Fruit fly (Drosophila melanogaster) whole organism, embryonic: Measurements from ENCODE around the gene CG13380.

Experiments used
- Adf1 ChIP-seq: fragments of 200-800 bp; sonication (Bioruptor generic); IDR thresholded peaks from 2 replicates; pipeline ENCODE4 v1.3.6; 2022; ENCODE audit warnings: missing biosample characterization, missing genetic modification characterization
- Atf3 ChIP-seq: fragments of 200-800 bp; sonication (Bioruptor generic); optimal IDR thresholded peaks from 3 replicates; lab custom pipeline; 2016; ENCODE audit warnings: missing biosample characterization, missing genetic modification characterization
- Bteb2 ChIP-seq: fragments of 200-800 bp; sonication (Bioruptor generic); optimal IDR thresholded peaks from 2 replicates; lab custom pipeline; 2016; ENCODE audit warnings: missing biosample characterization, missing genetic modification characterization
- CG11560 ChIP-seq: fragments of 200-800 bp; sonication (Bioruptor generic); IDR thresholded peaks from 3 replicates; pipeline ENCODE4 v1.3.6; 2022; ENCODE audit warnings: missing biosample characterization, missing genetic modification characterization
- CG1233 ChIP-seq: fragments of 200-800 bp; sonication (Bioruptor generic); optimal IDR thresholded peaks from 4 replicates; lab custom pipeline; 2018; ENCODE audit warnings: missing biosample characterization, mild to moderate bottlenecking, missing genetic modification characterization
- CG13424 ChIP-seq: fragments of 200-800 bp; sonication (Bioruptor generic); optimal IDR thresholded peaks from 2 replicates; lab custom pipeline; 2019; ENCODE audit warnings: missing biosample characterization, mild to moderate bottlenecking, missing genetic modification characterization, moderate library complexity
- CG14441 ChIP-seq: fragments of 200-800 bp; sonication (Bioruptor generic); IDR thresholded peaks from 2 replicates; pipeline ENCODE4 v1.3.6; 2022; ENCODE audit warnings: missing biosample characterization, missing genetic modification characterization
- CG15073 ChIP-seq: fragments of 200-800 bp; sonication (Bioruptor generic); optimal IDR thresholded peaks from 2 replicates; lab custom pipeline; 2016; ENCODE audit warnings: missing biosample characterization, missing genetic modification characterization
- CG16815 ChIP-seq: fragments of 200-800 bp; sonication (Bioruptor generic); optimal IDR thresholded peaks from 3 replicates; lab custom pipeline; 2017; ENCODE audit warnings: missing biosample characterization, mild to moderate bottlenecking, missing genetic modification characterization
- CG17359 ChIP-seq: fragments of 200-800 bp; sonication (Bioruptor generic); optimal IDR thresholded peaks from 3 replicates; lab custom pipeline; 2018; ENCODE audit warnings: missing biosample characterization, mild to moderate bottlenecking, missing genetic modification characterization, moderate library complexity
- CG17385 ChIP-seq: fragments of 200-800 bp; sonication (Bioruptor generic); optimal IDR thresholded peaks from 3 replicates; lab custom pipeline; 2018; ENCODE audit warnings: missing biosample characterization, mild to moderate bottlenecking, missing genetic modification characterization
- CG2129 ChIP-seq: fragments of 200-800 bp; sonication (Bioruptor generic); IDR thresholded peaks from 2 replicates; pipeline ENCODE4 v1.3.6; 2022; ENCODE audit warnings: missing biosample characterization, missing genetic modification characterization; ENCODE audit not compliant: partially characterized antibody
- CG3065 ChIP-seq: fragments of 200-800 bp; sonication (Bioruptor generic); optimal IDR thresholded peaks from 2 replicates; lab custom pipeline; 2016; ENCODE audit warnings: missing biosample characterization, missing genetic modification characterization
- CG3838 ChIP-seq: fragments of 200-800 bp; sonication (Bioruptor generic); optimal IDR thresholded peaks from 3 replicates; lab custom pipeline; 2016; ENCODE audit warnings: missing biosample characterization, missing genetic modification characterization
- CG4404 ChIP-seq: fragments of 200-800 bp; sonication (Bioruptor generic); IDR thresholded peaks from 2 replicates; pipeline ENCODE4 v1.3.6; 2022; ENCODE audit warnings: missing biosample characterization, missing genetic modification characterization
- CG6272 ChIP-seq: fragments of 200-800 bp; sonication (Bioruptor generic); IDR thresholded peaks from 2 replicates; pipeline ENCODE4 v1.3.6; 2022; ENCODE audit warnings: missing biosample characterization, missing genetic modification characterization
- CG7928 ChIP-seq: fragments of 200-800 bp; sonication (Bioruptor generic); optimal IDR thresholded peaks from 2 replicates; lab custom pipeline; 2017; ENCODE audit warnings: missing biosample characterization, mild to moderate bottlenecking, missing genetic modification characterization
- CG7963 ChIP-seq: fragments of 200-800 bp; sonication (Bioruptor generic); IDR thresholded peaks from 3 replicates; pipeline ENCODE4 v1.3.6; 2022; ENCODE audit warnings: missing biosample characterization, missing genetic modification characterization; ENCODE audit not compliant: partially characterized antibody
- CG9817 ChIP-seq: fragments of 200-800 bp; sonication (Bioruptor generic); optimal IDR thresholded peaks from 2 replicates; lab custom pipeline; 2018; ENCODE audit warnings: missing biosample characterization, mild to moderate bottlenecking, missing genetic modification characterization, moderate library complexity
- Chrac-16 ChIP-seq: fragments of 200-800 bp; sonication (Bioruptor generic); optimal IDR thresholded peaks from 3 replicates; lab custom pipeline; 2016; ENCODE audit warnings: missing biosample characterization, missing genetic modification characterization
- D19B ChIP-seq: fragments of 200-800 bp; sonication (Bioruptor generic); optimal IDR thresholded peaks from 2 replicates; lab custom pipeline; 2017; ENCODE audit warnings: missing biosample characterization, mild to moderate bottlenecking, missing genetic modification characterization
- Deaf1 ChIP-seq: fragments of 200-800 bp; optimal IDR thresholded peaks from 3 replicates; lab custom pipeline; 2019; ENCODE audit warnings: missing biosample characterization, mild to moderate bottlenecking, missing genetic modification characterization, moderate library complexity
- Dek ChIP-seq: fragments of 200-800 bp; sonication (Bioruptor generic); optimal IDR thresholded peaks from 3 replicates; lab custom pipeline; 2019; ENCODE audit warnings: missing biosample characterization, mild to moderate bottlenecking, missing genetic modification characterization, moderate library complexity
- Dip2 ChIP-seq: fragments of 200-800 bp; sonication (Bioruptor generic); IDR thresholded peaks from 2 replicates; pipeline ENCODE4 v1.3.6; 2022; ENCODE audit warnings: missing biosample characterization, missing genetic modification characterization
- Dip3 ChIP-seq: fragments of 200-800 bp; sonication (Bioruptor generic); optimal IDR thresholded peaks from 3 replicates; lab custom pipeline; 2016; ENCODE audit warnings: missing biosample characterization, missing genetic modification characterization
- Eip74EF ChIP-seq, 2 experiments: fragments of 200-800 bp in 1 of 2; fragments of >200 bp in 1 of 2; sonication (Bioruptor generic) in 1 of 2; optimal IDR thresholded peaks; 2 replicates each; lab custom pipeline; 2017 to 2019; ENCODE audit warnings: missing biosample characterization in 2 of 2, missing genetic modification characterization in 2 of 2, mild to moderate bottlenecking in 1 of 2, moderate library complexity in 1 of 2
- H2.0 ChIP-seq: fragments of 200-800 bp; sonication (Bioruptor generic); IDR thresholded peaks from 2 replicates; pipeline ENCODE4 v1.3.6; 2022; ENCODE audit warnings: missing biosample characterization, missing genetic modification characterization
- Hmr ChIP-seq: fragments of 200-800 bp; sonication (Bioruptor generic); optimal IDR thresholded peaks from 3 replicates; lab custom pipeline; 2017; ENCODE audit warnings: mild to moderate bottlenecking, missing biosample characterization, missing genetic modification reagents, missing genetic modification characterization
- MBD-R2 ChIP-seq: fragments of 200-800 bp; sonication (Bioruptor generic); IDR thresholded peaks from 2 replicates; pipeline ENCODE4 v1.3.6; 2022; ENCODE audit warnings: missing biosample characterization, missing genetic modification characterization
- Nf-YC ChIP-seq: fragments of 200-800 bp; optimal IDR thresholded peaks from 3 replicates; lab custom pipeline; 2019; ENCODE audit warnings: missing biosample characterization, mild to moderate bottlenecking, missing genetic modification characterization, moderate library complexity
- NfI ChIP-seq: fragments of 200-800 bp; sonication (Bioruptor generic); optimal IDR thresholded peaks from 3 replicates; lab custom pipeline; 2018; ENCODE audit warnings: missing biosample characterization, mild to moderate bottlenecking, missing genetic modification characterization, moderate library complexity
- Ptx1 ChIP-seq: fragments of 200-800 bp; sonication (Bioruptor generic); IDR thresholded peaks from 2 replicates; pipeline ENCODE4 v1.3.6; 2022; ENCODE audit warnings: missing biosample characterization, missing genetic modification characterization
- Rx ChIP-seq: fragments of 200-800 bp; sonication (Bioruptor generic); IDR thresholded peaks from 2 replicates; pipeline ENCODE4 v1.3.6; 2022; ENCODE audit warnings: missing biosample characterization, missing genetic modification characterization
- abd-A ChIP-seq: fragments of 200-800 bp; sonication (Bioruptor generic); optimal IDR thresholded peaks from 3 replicates; lab custom pipeline; 2019; ENCODE audit warnings: missing biosample characterization, mild to moderate bottlenecking, missing genetic modification characterization, moderate library complexity
- amos ChIP-seq: fragments of 200-800 bp; sonication (Bioruptor generic); IDR thresholded peaks from 2 replicates; pipeline ENCODE4 v1.3.6; 2022; ENCODE audit warnings: missing biosample characterization, missing genetic modification characterization; ENCODE audit not compliant: partially characterized antibody
- bcd ChIP-seq: fragments of 200-800 bp; sonication (Bioruptor generic); optimal IDR thresholded peaks from 2 replicates; lab custom pipeline; 2017; ENCODE audit warnings: missing biosample characterization, mild to moderate bottlenecking, missing genetic modification characterization
- crc ChIP-seq: fragments of 200-800 bp; sonication (Bioruptor generic); optimal IDR thresholded peaks from 2 replicates; lab custom pipeline; 2016; ENCODE audit warnings: missing biosample characterization, missing genetic modification characterization
- crol ChIP-seq: fragments of 200-800 bp; sonication (Bioruptor generic); IDR thresholded peaks from 2 replicates; pipeline ENCODE4 v1.3.6; 2022; ENCODE audit warnings: missing biosample characterization, missing genetic modification characterization
- fd3F ChIP-seq: fragments of 200-800 bp; sonication (Bioruptor generic); optimal IDR thresholded peaks from 2 replicates; lab custom pipeline; 2018; ENCODE audit warnings: missing biosample characterization, mild to moderate bottlenecking, missing genetic modification characterization, moderate library complexity
- gcm2 ChIP-seq: fragments of 200-800 bp; sonication (Bioruptor generic); optimal IDR thresholded peaks from 2 replicates; lab custom pipeline; 2016; ENCODE audit warnings: missing biosample characterization, missing genetic modification characterization
- gfzf ChIP-seq: fragments of 200-800 bp; sonication (Bioruptor generic); optimal IDR thresholded peaks from 2 replicates; lab custom pipeline; 2016; ENCODE audit warnings: missing biosample characterization, mild to moderate bottlenecking, missing genetic modification characterization, moderate library complexity
- grau ChIP-seq: fragments of 200-800 bp; optimal IDR thresholded peaks from 3 replicates; lab custom pipeline; 2019; ENCODE audit warnings: missing biosample characterization, mild to moderate bottlenecking, missing genetic modification characterization, moderate library complexity
- jing ChIP-seq: fragments of 200-800 bp; sonication (Bioruptor generic); optimal IDR thresholded peaks from 2 replicates; lab custom pipeline; 2018; ENCODE audit warnings: missing biosample characterization, mild to moderate bottlenecking, missing genetic modification characterization
- lmd ChIP-seq: fragments of 200-800 bp; sonication (Bioruptor generic); IDR thresholded peaks from 2 replicates; pipeline ENCODE4 v1.3.6; 2022; ENCODE audit warnings: missing biosample characterization, missing genetic modification characterization
- org-1 ChIP-seq: fragments of 200-800 bp; sonication (Bioruptor generic); optimal IDR thresholded peaks from 2 replicates; lab custom pipeline; 2017; ENCODE audit warnings: missing biosample characterization, missing genetic modification characterization
- sob ChIP-seq: fragments of 200-800 bp; sonication (Bioruptor generic); IDR thresholded peaks from 2 replicates; pipeline ENCODE4 v1.3.6; 2022; ENCODE audit warnings: missing biosample characterization, missing genetic modification characterization
- stc ChIP-seq: fragments of 200-800 bp; sonication (Bioruptor generic); IDR thresholded peaks from 2 replicates; pipeline ENCODE4 v1.3.6; 2022; ENCODE audit warnings: missing biosample characterization, missing genetic modification characterization
- sug ChIP-seq: fragments of 200-800 bp; optimal IDR thresholded peaks from 2 replicates; lab custom pipeline; 2019; ENCODE audit warnings: missing biosample characterization, mild to moderate bottlenecking, missing genetic modification characterization, moderate library complexity
- tll ChIP-seq, 2 experiments: fragments of 200-800 bp in 1 of 2; fragments of >200 bp in 1 of 2; sonication (Bioruptor generic) in 1 of 2; optimal IDR thresholded peaks; 2 replicates each; lab custom pipeline; 2017 to 2019; ENCODE audit warnings: missing biosample characterization in 2 of 2, missing genetic modification characterization in 2 of 2, mild to moderate bottlenecking in 1 of 2, moderate library complexity in 1 of 2
- trh ChIP-seq: fragments of 200-800 bp; sonication (Bioruptor generic); optimal IDR thresholded peaks from 2 replicates; lab custom pipeline; 2016; ENCODE audit warnings: missing biosample characterization, missing genetic modification characterization

Gene CG13380

DNA sequence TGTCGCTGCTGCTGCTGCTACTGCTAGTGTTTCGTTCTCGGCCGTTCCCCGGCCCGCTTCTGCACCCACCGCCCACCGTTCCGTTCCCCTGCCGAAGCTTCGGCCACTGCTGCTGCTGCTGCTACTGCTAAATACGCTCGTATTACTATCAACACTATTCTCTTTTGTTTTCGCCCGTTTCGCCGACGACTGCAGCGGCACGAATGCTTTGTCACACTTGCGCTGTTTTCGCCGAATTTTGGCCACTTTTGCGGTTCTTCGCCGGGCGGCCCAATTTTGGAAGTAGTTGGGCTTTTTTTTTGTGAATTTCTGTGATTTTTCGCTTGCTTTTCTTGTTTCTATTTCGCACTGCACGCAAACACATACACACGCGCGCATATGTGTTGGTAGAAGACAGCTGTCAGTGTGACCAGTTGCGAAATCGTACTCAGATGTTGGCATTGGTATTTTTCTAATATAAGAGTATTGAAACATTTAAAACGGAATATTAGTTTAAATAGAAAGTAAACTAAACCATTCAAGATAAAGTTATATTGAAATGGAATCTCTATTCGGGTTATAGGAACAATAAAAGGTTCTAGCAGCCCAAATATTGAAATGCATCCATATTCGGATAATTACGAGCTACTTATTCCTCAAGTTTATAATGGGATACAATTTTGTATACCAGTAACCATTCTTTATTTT, 4.1 kb upstream of the CG13380 start, which contains the start of gene not (continued):
- TF ChIP-seq CG1233 (GFP tag; lab: Kevin White, UChicago), result no peak
- no peak for TF ChIP-seq CG17385 (GFP tag; lab: Kevin White, UChicago)
- TF ChIP-seq Rx (GFP tag; lab: Robert Waterston, UW), result no peak
- no peak for TF ChIP-seq CG9817 (tag; lab: Kevin White, UChicago)
- TF ChIP-seq abd-A (tag; lab: Kevin White, UChicago), result no peak
- no peak for TF ChIP-seq CG15073
- no peak for TF ChIP-seq trh (GFP tag; lab: Kevin White, UChicago)
- TF ChIP-seq CG3838 (GFP tag; lab: Kevin White, UChicago), result no peak
- TF ChIP-seq lmd (GFP tag; lab: Robert Waterston, UW), result no peak
- no peak for TF ChIP-seq Dip3 (GFP tag; lab: Kevin White, UChicago)
- no peak for TF ChIP-seq CG17359 (tag; lab: Kevin White, UChicago)
- no peak for TF ChIP-seq crc (GFP tag; lab: Kevin White, UChicago)
- TF ChIP-seq Hmr, result no peak
- peak; percentile 59 for TF ChIP-seq Deaf1
- TF ChIP-seq CG14441 (GFP tag; lab: Robert Waterston, UW), result no peak
- TF ChIP-seq sob, result no peak
- TF ChIP-seq CG3065 (GFP tag; lab: Kevin White, UChicago), result no peak
- no peak for TF ChIP-seq bcd (GFP tag; lab: Kevin White, UChicago)
- no peak for TF ChIP-seq gcm2
- TF ChIP-seq NfI (GFP tag; lab: Kevin White, UChicago), result no peak
- TF ChIP-seq gfzf (GFP tag; lab: Kevin White, UChicago), result peak; percentile 67
- TF ChIP-seq MBD-R2, result peak; percentile 42; the same call in 1 of the 2 replicates
- no peak for TF ChIP-seq jing (GFP tag; lab: Kevin White, UChicago)
- no peak for TF ChIP-seq Bteb2 (GFP tag; lab: Kevin White, UChicago)
- no peak for TF ChIP-seq stc
- no peak for TF ChIP-seq CG7963 (GFP tag; lab: Robert Waterston, UW)
- no peak for TF ChIP-seq org-1
- TF ChIP-seq crol (GFP tag; lab: Robert Waterston, UW), result peak; percentile 90
- no peak for TF ChIP-seq tll (GFP tag; optimal IDR thresholded peaks at IDR 0.05; lab: Kevin White, UChicago)
- no peak for TF ChIP-seq Nf-YC (tag; lab: Kevin White, UChicago)
- no peak for TF ChIP-seq Dip2
- TF ChIP-seq Dek (tag; lab: Kevin White, UChicago), result peak; percentile 3
- TF ChIP-seq D19B (GFP tag; lab: Kevin White, UChicago), result no peak
- TF ChIP-seq grau (tag; lab: Kevin White, UChicago), result no peak
- TF ChIP-seq CG6272 (GFP tag; lab: Robert Waterston, UW), result no peak
- TF ChIP-seq amos (GFP tag; lab: Robert Waterston, UW), result no peak
- no peak for TF ChIP-seq Eip74EF (GFP tag; optimal IDR thresholded peaks at IDR 0.05; lab: Kevin White, UChicago)
- no peak for TF ChIP-seq CG7928 (GFP tag; lab: Kevin White, UChicago)
- TF ChIP-seq H2.0 (GFP tag; lab: Robert Waterston, UW), result no peak
- TF ChIP-seq Ptx1 (GFP tag; lab: Robert Waterston, UW), result no peak
- TF ChIP-seq CG4404, result no peak
- TF ChIP-seq fd3F (GFP tag; lab: Kevin White, UChicago), result no peak
- peak; percentile 31 for TF ChIP-seq sug
- TF ChIP-seq CG2129 (GFP tag; lab: Robert Waterston, UW), result no peak
- TF ChIP-seq CG13424 (tag; lab: Kevin White, UChicago), result no peak
- TF ChIP-seq Chrac-16 (GFP tag; lab: Kevin White, UChicago), result no peak
- TF ChIP-seq CG16815 (GFP tag; lab: Kevin White, UChicago), result no peak
- no peak for TF ChIP-seq Atf3 (GFP tag; lab: Kevin White, UChicago)
- 0 out of 2 replicates have a peak, but pooled peaks have one; percentile 82 for TF ChIP-seq Adf1 (GFP tag; lab: Robert Waterston, UW)
- no peak for TF ChIP-seq CG11560
